Fruit fly (Drosophila melanogaster) whole organism, adult: ENCODE data around the gene Manf.

ENCODE experiments used
- CG11617 ChIP-seq: fragments of 200-800 bp; sonication (Bioruptor generic); optimal IDR thresholded peaks from 2 replicates; lab custom pipeline; 2017; ENCODE audit warnings: mild to moderate bottlenecking, missing biosample characterization, missing genetic modification reagents, missing genetic modification characterization
- CG12768 ChIP-seq: fragments of 200-800 bp; sonication (Bioruptor generic); optimal IDR thresholded peaks from 2 replicates; lab custom pipeline; 2017; ENCODE audit warnings: missing biosample characterization, missing genetic modification characterization, mild to moderate bottlenecking, moderate library complexity, missing genetic modification reagents
- CG14711 ChIP-seq: fragments of 200-800 bp; sonication (Bioruptor generic); optimal IDR thresholded peaks from 2 replicates; lab custom pipeline; 2018; ENCODE audit warnings: missing biosample characterization, mild to moderate bottlenecking, missing genetic modification characterization, moderate library complexity
- CG1620 ChIP-seq: fragments of 200-800 bp; sonication (Bioruptor generic); optimal IDR thresholded peaks from 2 replicates; lab custom pipeline; 2016; ENCODE audit warnings: missing biosample characterization, missing genetic modification characterization
- CG33017 ChIP-seq: fragments of 200-800 bp; sonication (Bioruptor generic); optimal IDR thresholded peaks from 2 replicates; lab custom pipeline; 2018; ENCODE audit warnings: missing biosample characterization, mild to moderate bottlenecking, missing genetic modification characterization, moderate library complexity
- CG5204 ChIP-seq: fragments of 200-800 bp; sonication (Bioruptor generic); optimal IDR thresholded peaks from 2 replicates; lab custom pipeline; 2016; ENCODE audit warnings: missing biosample characterization, missing genetic modification characterization
- CG7045 ChIP-seq: fragments of 200-800 bp; sonication (Bioruptor generic); optimal IDR thresholded peaks from 2 replicates; lab custom pipeline; 2017; ENCODE audit warnings: missing biosample characterization, mild to moderate bottlenecking, missing genetic modification characterization
- CG7101 ChIP-seq: fragments of 200-800 bp; sonication (Bioruptor generic); optimal IDR thresholded peaks from 2 replicates; lab custom pipeline; 2018; ENCODE audit warnings: missing biosample characterization, mild to moderate bottlenecking, missing genetic modification characterization, moderate library complexity
- Clk ChIP-seq: fragments of 200-800 bp; sonication (Bioruptor generic); optimal IDR thresholded peaks from 2 replicates; lab custom pipeline; 2017; ENCODE audit warnings: missing biosample characterization, missing genetic modification characterization
- Crg-1 ChIP-seq: fragments of 200-800 bp; sonication (Bioruptor generic); optimal IDR thresholded peaks from 2 replicates; lab custom pipeline; 2016; ENCODE audit warnings: missing biosample characterization, missing genetic modification characterization
- Hr96 ChIP-seq: fragments of 200-800 bp; sonication (Bioruptor generic); optimal IDR thresholded peaks from 2 replicates; lab custom pipeline; 2016; ENCODE audit warnings: missing biosample characterization, missing genetic modification characterization
- Mnt ChIP-seq: fragments of 200-800 bp; sonication (Bioruptor generic); optimal IDR thresholded peaks from 2 replicates; lab custom pipeline; 2016; ENCODE audit warnings: missing biosample characterization, mild to moderate bottlenecking, missing genetic modification characterization
- bab1 ChIP-seq: fragments of 200-800 bp; sonication (Bioruptor generic); optimal IDR thresholded peaks from 3 replicates; lab custom pipeline; 2019; ENCODE audit warnings: missing biosample characterization, mild to moderate bottlenecking, missing genetic modification characterization, moderate library complexity
- cic ChIP-seq: fragments of 200-800 bp; sonication (Bioruptor generic); optimal IDR thresholded peaks from 2 replicates; lab custom pipeline; 2017; ENCODE audit warnings: missing biosample characterization, mild to moderate bottlenecking, missing genetic modification characterization, moderate library complexity
- cnc ChIP-seq, 2 experiments: fragments of >200 bp; optimal IDR thresholded peaks; 2 replicates each; lab custom pipeline; 2017
- kay ChIP-seq: fragments of 200-800 bp; sonication (Bioruptor generic); peaks from one replicate; lab custom pipeline; 2016; ENCODE audit warnings: missing biosample characterization, missing genetic modification characterization, borderline replicate concordance
- ovo ChIP-seq: fragments of 200-800 bp; sonication (Bioruptor generic); optimal IDR thresholded peaks from 2 replicates; lab custom pipeline; 2016; ENCODE audit warnings: missing biosample characterization, missing genetic modification characterization
- pad ChIP-seq: fragments of 200-800 bp; sonication (Bioruptor generic); optimal IDR thresholded peaks from 3 replicates; lab custom pipeline; 2017; ENCODE audit warnings: missing biosample characterization, missing genetic modification characterization, mild to moderate bottlenecking, moderate library complexity, missing genetic modification reagents
- tj ChIP-seq: fragments of 200-800 bp; sonication (Bioruptor generic); optimal IDR thresholded peaks from 3 replicates; lab custom pipeline; 2017; ENCODE audit warnings: missing biosample characterization, mild to moderate bottlenecking, missing genetic modification characterization, moderate library complexity
- toe ChIP-seq: fragments of 200-800 bp; sonication (Bioruptor generic); optimal IDR thresholded peaks from 2 replicates; lab custom pipeline; 2016; ENCODE audit warnings: missing biosample characterization, missing genetic modification characterization

Gene Manf

DNA sequence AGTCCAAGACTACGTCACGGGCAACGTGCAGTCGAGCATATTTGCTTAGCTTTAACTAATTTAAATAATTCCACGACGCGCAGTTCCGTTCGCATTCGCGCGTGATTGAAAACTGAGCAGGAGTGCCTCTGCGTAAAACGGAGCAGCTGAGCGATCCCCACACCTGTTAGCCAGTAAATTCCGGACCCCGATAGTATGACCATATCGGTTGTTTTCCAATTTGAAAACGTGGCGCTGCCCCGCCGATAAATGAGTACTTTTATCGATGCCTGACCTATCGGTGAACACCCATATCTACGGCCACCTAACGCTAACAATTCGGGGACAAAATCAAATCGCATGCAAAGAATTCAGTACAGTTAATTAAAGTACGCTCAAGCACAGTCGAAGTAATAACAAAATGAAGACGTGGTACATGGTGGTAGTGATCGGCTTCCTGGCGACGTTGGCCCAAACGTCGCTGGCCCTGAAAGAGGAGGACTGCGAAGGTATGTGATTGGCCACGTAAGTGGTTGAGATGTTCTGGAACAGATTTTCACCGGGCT, at the start of gene Manf, which contains the start of gene CG14879:
Manf (plus strand) TSS at position 294 of the 545 bp plus-strand sequence.
CG14879 (minus strand) TSS at position 116 of the 545 bp plus-strand sequence.
- TF ChIP-seq cnc (optimal IDR thresholded peaks at IDR 0.05; lab: Kevin White, UChicago) (no peak), cic (GFP tag; lab: Kevin White, UChicago) (peak; percentile 43), bab1 (peak; percentile 65), CG5204 (GFP tag; lab: Kevin White, UChicago) (no peak), Mnt (GFP tag; lab: Kevin White, UChicago) (peak; percentile 63), pad (GFP tag; lab: Kevin White, UChicago) (peak; percentile 13), tj (GFP tag; lab: Kevin White, UChicago) (peak; percentile 65), CG7101 (tag; lab: Kevin White, UChicago) (peak; percentile 19)

DNA sequence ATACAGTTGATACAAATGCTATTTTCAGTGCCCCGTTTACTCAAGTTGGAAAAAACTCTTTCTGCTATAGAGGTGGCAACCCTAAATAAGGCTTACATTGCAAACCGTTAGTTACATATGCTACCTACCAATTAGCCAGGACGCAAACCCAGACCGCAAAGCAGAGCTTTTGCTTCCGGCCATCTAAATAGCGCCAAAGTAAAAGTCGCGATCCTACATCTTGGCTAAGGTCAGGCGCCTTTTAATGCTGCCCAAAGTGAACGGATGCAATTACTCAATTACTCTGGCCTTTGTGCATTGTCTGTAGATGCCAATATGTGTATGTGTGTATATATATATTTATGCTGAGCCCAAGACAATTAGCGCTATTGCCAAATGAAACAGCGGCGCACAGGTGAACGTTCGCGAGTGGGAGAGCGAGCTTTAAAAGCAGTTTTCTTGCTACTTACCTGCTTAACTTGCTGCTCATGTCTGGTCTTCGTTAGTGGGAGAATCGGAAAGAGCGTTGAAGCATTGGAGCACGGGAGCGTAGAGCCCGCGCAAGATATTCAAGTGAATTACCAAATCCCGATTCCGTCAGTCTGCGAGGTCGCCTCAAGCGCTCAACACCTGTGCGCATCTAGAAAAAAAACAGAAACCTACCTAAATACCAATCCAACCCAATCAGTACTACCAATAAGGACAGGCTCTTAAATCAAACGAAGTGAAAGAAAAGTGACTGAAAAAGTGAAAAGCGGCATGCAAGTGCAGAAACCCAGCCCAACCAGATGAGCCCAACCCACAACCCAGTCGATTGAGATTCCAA, 43.8 kb upstream of the Manf start, which contains the start of gene Zip89B:
Zip89B (plus strand) TSS at position 574 of the 805 bp plus-strand sequence.
- TF ChIP-seq tj (GFP tag; lab: Kevin White, UChicago) (peak; percentile 89), ovo (GFP tag; lab: Kevin White, UChicago) (peak; percentile 93), Clk (GFP tag; lab: Kevin White, UChicago) (no peak), CG11617 (GFP tag; lab: Kevin White, UChicago) (no peak), kay (GFP tag; lab: Kevin White, UChicago) (no peak), bab1 (peak; percentile 0), CG7045 (GFP tag; lab: Kevin White, UChicago) (no peak), CG1620 (GFP tag; lab: Kevin White, UChicago) (no peak), Crg-1 (peak; percentile 6), cnc (optimal IDR thresholded peaks at IDR 0.05; lab: Kevin White, UChicago) (no peak), CG7101 (tag; lab: Kevin White, UChicago) (no peak), CG33017 (peak; percentile 36), CG5204 (GFP tag; lab: Kevin White, UChicago) (no peak), Hr96 (GFP tag; lab: Kevin White, UChicago) (no peak), CG12768 (GFP tag; lab: Kevin White, UChicago) (no peak), Mnt (GFP tag; lab: Kevin White, UChicago) (peak; percentile 7), pad (GFP tag; lab: Kevin White, UChicago) (no peak), cic (GFP tag; lab: Kevin White, UChicago) (peak; percentile 34), toe (GFP tag; lab: Kevin White, UChicago) (no peak), CG14711 (tag; lab: Kevin White, UChicago) (peak; percentile 76)

DNA sequence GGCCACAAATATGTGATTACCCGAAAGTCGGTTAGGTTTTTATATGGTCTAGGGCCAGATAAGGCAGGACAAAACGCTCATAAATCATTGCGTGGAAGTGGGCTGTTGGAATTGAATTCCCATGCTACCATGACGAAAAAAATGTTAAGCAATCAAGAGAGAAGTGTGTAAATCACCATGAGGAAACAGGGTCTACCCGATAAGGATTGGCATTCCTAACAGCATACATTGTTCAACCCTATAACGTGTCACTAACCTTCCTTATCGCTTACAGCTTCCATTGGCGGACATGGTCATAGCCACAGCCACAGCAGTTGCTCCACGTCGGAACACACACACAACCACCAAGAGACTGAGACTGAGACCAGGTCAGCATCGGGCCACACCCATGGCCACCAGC, 41.1 kb upstream of the Manf start:
- TF ChIP-seq CG11617 (GFP tag; lab: Kevin White, UChicago) (no peak), CG1620 (GFP tag; lab: Kevin White, UChicago) (no peak), pad (GFP tag; lab: Kevin White, UChicago) (no peak), cnc (optimal IDR thresholded peaks at IDR 0.05; lab: Kevin White, UChicago) (no peak), Clk (GFP tag; lab: Kevin White, UChicago) (no peak), CG7045 (GFP tag; lab: Kevin White, UChicago) (no peak), tj (GFP tag; lab: Kevin White, UChicago) (no peak), toe (GFP tag; lab: Kevin White, UChicago) (no peak), Mnt (GFP tag; lab: Kevin White, UChicago) (no peak), Crg-1 (no peak), bab1 (no peak), CG5204 (GFP tag; lab: Kevin White, UChicago) (no peak), CG12768 (GFP tag; lab: Kevin White, UChicago) (no peak), kay (GFP tag; lab: Kevin White, UChicago) (no peak), CG33017 (no peak), CG14711 (tag; lab: Kevin White, UChicago) (no peak), Hr96 (GFP tag; lab: Kevin White, UChicago) (no peak), cic (GFP tag; lab: Kevin White, UChicago) (no peak), ovo (GFP tag; lab: Kevin White, UChicago) (no peak), CG7101 (tag; lab: Kevin White, UChicago) (no peak)

DNA sequence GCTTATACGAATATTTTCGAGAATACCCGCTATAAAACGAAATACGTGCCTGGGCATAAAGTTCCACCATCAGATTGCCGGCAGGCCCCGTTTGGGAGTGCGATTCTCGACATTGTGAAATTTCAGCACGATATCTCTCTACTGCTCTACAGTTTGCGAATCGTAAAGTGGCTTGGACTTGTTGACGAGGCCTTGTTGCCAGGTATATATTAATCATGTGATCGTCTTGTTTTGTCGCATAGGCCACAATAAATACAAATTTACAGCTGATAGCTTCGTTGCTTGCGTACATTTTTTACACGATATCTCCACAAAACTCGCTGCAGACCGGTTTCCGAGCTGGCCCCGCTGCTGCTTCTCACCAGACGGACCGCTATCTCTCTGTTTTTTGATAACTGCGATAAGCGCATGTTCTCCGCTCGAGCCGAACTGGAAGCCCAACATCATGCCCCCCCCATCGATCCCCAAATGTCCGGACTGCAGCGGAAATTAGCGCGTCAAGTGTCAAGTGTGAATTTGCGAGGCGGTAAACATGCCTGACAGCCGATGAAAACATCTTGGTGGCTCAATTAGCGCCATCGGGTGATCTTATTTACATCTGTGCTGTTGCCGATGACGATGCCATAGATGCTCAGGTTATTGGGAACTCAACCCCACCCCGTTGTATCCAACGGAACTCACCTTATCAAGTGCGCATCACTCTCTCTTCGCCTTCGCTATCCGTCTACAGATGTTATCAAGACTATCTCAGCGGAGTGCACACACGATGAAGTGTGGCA, 39.7 kb upstream of the Manf start:
- peak; percentile 20 for TF ChIP-seq cic (GFP tag; lab: Kevin White, UChicago)
- TF ChIP-seq CG7045 (GFP tag; lab: Kevin White, UChicago), result no peak

DNA sequence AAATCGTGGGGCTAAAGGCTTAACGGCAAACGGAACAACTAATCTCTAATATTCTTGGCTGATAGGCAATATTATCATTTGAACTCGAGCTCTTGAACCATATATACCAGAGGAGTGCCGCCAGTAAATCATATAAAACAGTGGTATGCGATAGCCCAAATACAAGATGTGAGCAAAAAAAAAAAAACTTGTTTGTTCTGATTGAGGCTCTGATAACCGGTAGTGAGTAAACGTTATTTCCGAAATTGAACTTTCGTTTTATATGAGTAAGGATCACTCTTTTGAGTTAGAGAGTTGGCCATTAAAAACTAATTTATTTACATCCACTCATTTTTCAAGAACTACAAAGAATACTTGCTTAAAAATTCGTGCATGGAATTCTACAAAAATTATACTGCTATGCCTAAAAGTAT, 39.1 kb upstream of the Manf start:
- no peak for TF ChIP-seq bab1
- no peak for TF ChIP-seq cic (GFP tag; lab: Kevin White, UChicago)
- no peak for TF ChIP-seq Hr96 (GFP tag; lab: Kevin White, UChicago)
- TF ChIP-seq toe (GFP tag; lab: Kevin White, UChicago), result no peak
- TF ChIP-seq Mnt (GFP tag; lab: Kevin White, UChicago), result no peak
- no peak for TF ChIP-seq CG1620 (GFP tag; lab: Kevin White, UChicago)
- TF ChIP-seq CG33017, result no peak
- TF ChIP-seq CG7045 (GFP tag; lab: Kevin White, UChicago), result no peak
- no peak for TF ChIP-seq ovo (GFP tag; lab: Kevin White, UChicago)
